Worm (Caenorhabditis elegans): Measurements from ENCODE around the gene slc-9B.2.

DNA sequence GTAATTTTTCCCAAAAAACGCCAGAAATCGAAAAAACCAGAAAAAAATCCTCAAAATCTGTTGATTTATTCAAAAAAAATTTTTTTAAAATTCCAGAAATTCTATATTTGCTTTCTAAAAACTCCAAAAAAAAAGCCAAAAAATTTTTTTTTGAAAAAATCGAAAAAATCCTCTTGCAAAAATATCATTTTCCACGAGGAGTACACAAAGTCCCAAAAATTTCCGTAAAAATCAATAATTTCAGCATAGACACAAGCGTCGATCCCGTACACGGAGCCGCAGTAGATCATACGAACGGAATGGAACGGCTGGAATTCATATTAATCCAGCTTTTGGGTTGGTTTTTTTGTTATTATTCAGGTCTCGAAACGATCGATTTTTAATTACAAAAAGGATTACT, 29.3 kb downstream of the slc-9B.2 start:
- TF ChIP-seq ref-2 (tag; optimal IDR thresholded peaks at IDR 0.05), result no peak
- TF ChIP-seq ceh-22 (tag; optimal IDR thresholded peaks at IDR 0.05), result no peak
- TF ChIP-seq dmd-4 (tag; optimal IDR thresholded peaks at IDR 0.05; ENCODE audit: borderline replicate concordance), result no peak
- TF ChIP-seq tbx-2 (tag; optimal IDR thresholded peaks at IDR 0.05), result no peak
- no peak for TF ChIP-seq fkh-10 (GFP tag; optimal IDR thresholded peaks at IDR 0.05)
